Worm (Caenorhabditis elegans): ENCODE results near the gene F09E5.7.

The F09E5.7 gene

DNA sequence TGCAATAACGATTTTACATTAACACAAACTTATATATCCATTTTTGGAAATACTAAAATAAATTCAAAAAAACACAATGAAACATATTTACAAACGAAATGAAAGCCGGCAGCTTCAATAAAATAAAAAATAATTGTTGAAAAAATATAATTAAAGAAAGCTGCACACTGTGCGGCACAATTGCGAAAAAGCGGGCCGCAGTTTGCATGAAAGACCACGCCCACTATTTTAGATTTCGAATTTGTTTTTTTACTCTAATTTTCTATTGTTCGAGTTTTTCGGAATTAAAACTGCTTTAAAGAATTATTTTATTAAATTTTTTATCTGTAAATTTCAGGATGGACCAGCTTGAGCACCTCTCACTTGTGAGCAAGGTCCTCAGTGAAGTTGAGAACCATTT is 47.3 kb downstream of the F09E5.7 start, which contains the start of gene mog-5 (continued):
- TF ChIP-seq unc-3 (GFP tag; conservative IDR thresholded peaks at IDR 0.05) (no peak), unc-3 (tag; optimal IDR thresholded peaks at IDR 0.05) (no peak), ceh-45 (GFP tag; IDR thresholded peaks at IDR 0.05) (no peak), dve-1 (tag; optimal IDR thresholded peaks at IDR 0.05) (no peak), unc-55 (GFP tag; optimal IDR thresholded peaks at IDR 0.05) (no peak), K02D7.2 (tag; optimal IDR thresholded peaks at IDR 0.05) (no peak), ceh-22 (tag; optimal IDR thresholded peaks at IDR 0.05) (no peak), C08G9.2 (tag; optimal IDR thresholded peaks at IDR 0.05) (no peak), Y22D7AL.16 (tag; optimal IDR thresholded peaks at IDR 0.05) (no peak), pax-1 (tag; optimal IDR thresholded peaks at IDR 0.05) (no peak), C38D4.7 (GFP tag; optimal IDR thresholded peaks at IDR 0.05) (peak; percentile 38), ceh-9 (tag; optimal IDR thresholded peaks at IDR 0.05) (no peak), lin-11 (tag; optimal IDR thresholded peaks at IDR 0.05) (peak; percentile 36), elt-4 (tag; optimal IDR thresholded peaks at IDR 0.05) (no peak), gmeb-2 (tag; optimal IDR thresholded peaks at IDR 0.05) (no peak), zip-5 (tag; optimal IDR thresholded peaks at IDR 0.05) (peak; percentile 13), nfya-1 (tag; optimal IDR thresholded peaks at IDR 0.05) (peak; percentile 32), pros-1 (tag; optimal IDR thresholded peaks at IDR 0.05) (no peak), hlh-30 (tag; optimal IDR thresholded peaks at IDR 0.05; ENCODE audit: insufficient read depth) (no peak), ets-4 (tag; optimal IDR thresholded peaks at IDR 0.05) (no peak), F13H6.1 (tag; optimal IDR thresholded peaks at IDR 0.05) (peak; percentile 31), pha-4 (tag; optimal IDR thresholded peaks at IDR 0.05) (no peak), fkh-10 (GFP tag; optimal IDR thresholded peaks at IDR 0.05) (no peak), hlh-13 (GFP tag; optimal IDR thresholded peaks at IDR 0.05) (no peak), T23F11.4 (GFP tag; optimal IDR thresholded peaks at IDR 0.05) (no peak), ceh-2 (tag; optimal IDR thresholded peaks at IDR 0.05) (peak; percentile 5), ceh-48 (tag; optimal IDR thresholded peaks at IDR 0.05) (no peak), ceh-30 (tag; optimal IDR thresholded peaks at IDR 0.05) (no peak), unc-42 (tag; optimal IDR thresholded peaks at IDR 0.05) (peak; percentile 65), nhr-232 (tag; optimal IDR thresholded peaks at IDR 0.05) (peak; percentile 50), hlh-8 (tag; optimal IDR thresholded peaks at IDR 0.05) (peak; percentile 27), ama-1 (optimal IDR thresholded peaks at IDR 0.05) (no peak), ttx-3 (tag; optimal IDR thresholded peaks at IDR 0.05) (peak; percentile 69), unc-86 (tag; optimal IDR thresholded peaks at IDR 0.05) (peak; percentile 26), npax-4 (tag; optimal IDR thresholded peaks at IDR 0.05) (no peak), madf-2 (tag; optimal IDR thresholded peaks at IDR 0.05) (no peak), che-1 (tag; optimal IDR thresholded peaks at IDR 0.05) (peak; percentile 21), fax-1 (tag; optimal IDR thresholded peaks at IDR 0.05) (peak; percentile 14), lim-6 (tag; optimal IDR thresholded peaks at IDR 0.05) (no peak), ztf-16 (tag; optimal IDR thresholded peaks at IDR 0.05) (peak; percentile 30)
